Fruit fly (Drosophila melanogaster) whole organism, embryonic: ENCODE measurements around the gene CG46412.
A peak's percentile ranks its signal among the peaks of the same experiment; 100 is the strongest.

Source experiments
- Adf1 ChIP-seq: fragments of 200-800 bp; sonication (Bioruptor generic); IDR thresholded peaks from 2 replicates; pipeline ENCODE4 v1.3.6; 2022; ENCODE audit warnings: missing biosample characterization, missing genetic modification characterization
- B-H1 ChIP-seq: fragments of 200-800 bp; sonication (Bioruptor generic); IDR thresholded peaks from 3 replicates; pipeline ENCODE4 v1.3.6; 2022; ENCODE audit warnings: missing biosample characterization, missing genetic modification characterization
- CG10274 ChIP-seq: fragments of 200-800 bp; sonication (Bioruptor generic); optimal IDR thresholded peaks from 3 replicates; lab custom pipeline; 2017; ENCODE audit warnings: missing biosample characterization, mild to moderate bottlenecking, missing genetic modification characterization
- CG10543 ChIP-seq: fragments of 200-800 bp; sonication (Bioruptor generic); optimal IDR thresholded peaks from 3 replicates; lab custom pipeline; 2017; ENCODE audit warnings: missing biosample characterization, mild to moderate bottlenecking, missing genetic modification characterization, moderate library complexity
- CG11696 ChIP-seq: fragments of 200-800 bp; sonication (Bioruptor generic); IDR thresholded peaks from 2 replicates; pipeline ENCODE4 v1.3.6; 2022; ENCODE audit warnings: missing biosample characterization, missing genetic modification characterization
- CG12236 ChIP-seq: fragments of 200-800 bp; sonication (Bioruptor generic); optimal IDR thresholded peaks from 2 replicates; lab custom pipeline; 2016; ENCODE audit warnings: missing biosample characterization, missing genetic modification characterization
- CG13296 ChIP-seq: fragments of 200-800 bp; sonication (Bioruptor generic); optimal IDR thresholded peaks from 3 replicates; lab custom pipeline; 2018; ENCODE audit warnings: missing biosample characterization, mild to moderate bottlenecking, missing genetic modification characterization
- CG14441 ChIP-seq: fragments of 200-800 bp; sonication (Bioruptor generic); IDR thresholded peaks from 2 replicates; pipeline ENCODE4 v1.3.6; 2022; ENCODE audit warnings: missing biosample characterization, missing genetic modification characterization
- CG15011 ChIP-seq: fragments of 200-800 bp; sonication (Bioruptor generic); optimal IDR thresholded peaks from 3 replicates; lab custom pipeline; 2018; ENCODE audit warnings: missing biosample characterization, mild to moderate bottlenecking, missing genetic modification characterization
- CG2712 ChIP-seq: fragments of 200-800 bp; optimal IDR thresholded peaks from 3 replicates; lab custom pipeline; 2019; ENCODE audit warnings: missing biosample characterization, mild to moderate bottlenecking, missing genetic modification characterization, moderate library complexity
- CG31365 ChIP-seq: fragments of 200-800 bp; sonication (Bioruptor generic); optimal IDR thresholded peaks from 2 replicates; lab custom pipeline; 2018; ENCODE audit warnings: missing biosample characterization, mild to moderate bottlenecking, missing genetic modification characterization
- CG3281 ChIP-seq: fragments of 200-800 bp; sonication (Bioruptor generic); optimal IDR thresholded peaks from 3 replicates; lab custom pipeline; 2017; ENCODE audit warnings: missing biosample characterization, mild to moderate bottlenecking, missing genetic modification characterization
- CG33557 ChIP-seq: fragments of 200-800 bp; sonication (Bioruptor generic); optimal IDR thresholded peaks from 2 replicates; lab custom pipeline; 2019; ENCODE audit warnings: missing biosample characterization, mild to moderate bottlenecking, missing genetic modification characterization, moderate library complexity
- CG3726 ChIP-seq: fragments of 200-800 bp; sonication (Bioruptor generic); IDR thresholded peaks from 3 replicates; pipeline ENCODE4, ENCODE4 v1.3.6; 2022; ENCODE audit warnings: missing biosample characterization, missing genetic modification characterization
- CG3847 ChIP-seq: fragments of 200-800 bp; sonication (Bioruptor generic); IDR thresholded peaks from 2 replicates; pipeline ENCODE4 v1.3.6; 2022; ENCODE audit warnings: missing biosample characterization, missing genetic modification characterization
- CG4282 ChIP-seq: fragments of 200-800 bp; sonication (Bioruptor generic); optimal IDR thresholded peaks from 2 replicates; lab custom pipeline; 2016; ENCODE audit warnings: missing biosample characterization, missing genetic modification characterization
- CG4360 ChIP-seq: fragments of 200-800 bp; sonication (Bioruptor generic); IDR thresholded peaks from 2 replicates; pipeline ENCODE4 v1.3.6; 2022; ENCODE audit warnings: missing biosample characterization, missing genetic modification characterization
- CG6175 ChIP-seq: fragments of 200-800 bp; sonication (Bioruptor generic); IDR thresholded peaks from 3 replicates; pipeline ENCODE4 v1.3.6; 2022; ENCODE audit warnings: missing biosample characterization, missing genetic modification characterization
- CG8089 ChIP-seq: fragments of 200-800 bp; sonication (Bioruptor generic); optimal IDR thresholded peaks from 3 replicates; lab custom pipeline; 2016; ENCODE audit warnings: missing biosample characterization, missing genetic modification characterization
- CG9727 ChIP-seq: fragments of 200-800 bp; sonication (Bioruptor generic); optimal IDR thresholded peaks from 3 replicates; lab custom pipeline; 2017; ENCODE audit warnings: missing biosample characterization, mild to moderate bottlenecking, missing genetic modification characterization
- Dad ChIP-seq: fragments of 200-800 bp; sonication (Bioruptor generic); optimal IDR thresholded peaks from 3 replicates; lab custom pipeline; 2016; ENCODE audit warnings: missing biosample characterization, missing genetic modification characterization
- E2f2 ChIP-seq: fragments of 200-800 bp; sonication (Bioruptor generic); IDR thresholded peaks from 2 replicates; pipeline ENCODE4 v1.3.6; 2022; ENCODE audit warnings: missing biosample characterization, missing genetic modification characterization
- Eip74EF ChIP-seq, 2 experiments: fragments of 200-800 bp in 1 of 2; fragments of >200 bp in 1 of 2; sonication (Bioruptor generic) in 1 of 2; optimal IDR thresholded peaks; 2 replicates each; lab custom pipeline; 2017 to 2019; ENCODE audit warnings: missing biosample characterization in 2 of 2, missing genetic modification characterization in 2 of 2, mild to moderate bottlenecking in 1 of 2, moderate library complexity in 1 of 2
- Gug ChIP-seq: fragments of 200-800 bp; sonication (Bioruptor generic); IDR thresholded peaks from 4 replicates; pipeline ENCODE4 v1.3.6; 2022; ENCODE audit warnings: missing biosample characterization, missing genetic modification characterization
- HLH3B ChIP-seq: fragments of 200-800 bp; sonication (Bioruptor generic); IDR thresholded peaks from 2 replicates; pipeline ENCODE4 v1.3.6; 2022; ENCODE audit warnings: missing biosample characterization, missing genetic modification characterization
- HLH4C ChIP-seq: fragments of 200-800 bp; sonication (Bioruptor generic); IDR thresholded peaks from 3 replicates; pipeline ENCODE4 v1.3.6; 2022; ENCODE audit warnings: missing biosample characterization, missing genetic modification characterization; ENCODE audit not compliant: partially characterized antibody
- HLH54F ChIP-seq: fragments of 200-800 bp; sonication (Bioruptor generic); optimal IDR thresholded peaks from 3 replicates; lab custom pipeline; 2016; ENCODE audit warnings: missing biosample characterization, missing genetic modification characterization
- NFAT ChIP-seq: fragments of 200-800 bp; sonication (Bioruptor generic); IDR thresholded peaks from 2 replicates; pipeline ENCODE4 v1.3.6; 2022; ENCODE audit warnings: missing biosample characterization, missing genetic modification characterization
- Nf-YA ChIP-seq: fragments of 200-800 bp; sonication (Bioruptor generic); IDR thresholded peaks from 2 replicates; pipeline ENCODE4 v1.3.6; 2022; ENCODE audit warnings: missing biosample characterization, missing genetic modification characterization
- Nf-YB ChIP-seq: fragments of 200-800 bp; sonication (Bioruptor generic); optimal IDR thresholded peaks from 3 replicates; lab custom pipeline; 2019; ENCODE audit warnings: missing biosample characterization, mild to moderate bottlenecking, missing genetic modification characterization, moderate library complexity
- Nf-YC ChIP-seq: fragments of 200-800 bp; optimal IDR thresholded peaks from 3 replicates; lab custom pipeline; 2019; ENCODE audit warnings: missing biosample characterization, mild to moderate bottlenecking, missing genetic modification characterization, moderate library complexity
- bcd ChIP-seq: fragments of 200-800 bp; sonication (Bioruptor generic); optimal IDR thresholded peaks from 2 replicates; lab custom pipeline; 2017; ENCODE audit warnings: missing biosample characterization, mild to moderate bottlenecking, missing genetic modification characterization
- cg ChIP-seq: fragments of 200-800 bp; sonication (Bioruptor generic); optimal IDR thresholded peaks from 3 replicates; lab custom pipeline; 2019; ENCODE audit warnings: missing biosample characterization, mild to moderate bottlenecking, missing genetic modification characterization, moderate library complexity
- da ChIP-seq: fragments of 200-800 bp; sonication (Bioruptor generic); optimal IDR thresholded peaks from 2 replicates; lab custom pipeline; 2016; ENCODE audit warnings: missing biosample characterization, missing genetic modification characterization
- dm ChIP-seq: fragments of 200-800 bp; sonication (Bioruptor generic); optimal IDR thresholded peaks from 3 replicates; lab custom pipeline; 2016; ENCODE audit warnings: missing biosample characterization, missing genetic modification characterization
- dmrt11E ChIP-seq: fragments of 200-800 bp; sonication (Bioruptor generic); optimal IDR thresholded peaks from 3 replicates; lab custom pipeline; 2018; ENCODE audit warnings: missing biosample characterization, mild to moderate bottlenecking, missing genetic modification characterization, moderate library complexity
- eyg ChIP-seq: fragments of 200-800 bp; sonication (Bioruptor generic); optimal IDR thresholded peaks from 3 replicates; lab custom pipeline; 2016; ENCODE audit warnings: missing biosample characterization, missing genetic modification characterization
- fd96Cb ChIP-seq: fragments of 200-800 bp; sonication (Bioruptor generic); optimal IDR thresholded peaks from 2 replicates; lab custom pipeline; 2018; ENCODE audit warnings: missing biosample characterization, mild to moderate bottlenecking, missing genetic modification characterization, moderate library complexity
- grau ChIP-seq: fragments of 200-800 bp; optimal IDR thresholded peaks from 3 replicates; lab custom pipeline; 2019; ENCODE audit warnings: missing biosample characterization, mild to moderate bottlenecking, missing genetic modification characterization, moderate library complexity
- hkb ChIP-seq, 2 experiments: fragments of 200-800 bp in 1 of 2; fragments of >200 bp in 1 of 2; sonication (Bioruptor generic) in 1 of 2; IDR thresholded peaks in 1 of 2; optimal IDR thresholded peaks in 1 of 2; 2 replicates each; pipeline versions ENCODE4 v1.3.6 to Lab custom; 2017 to 2022; ENCODE audit warnings: missing biosample characterization in 1 of 2, missing genetic modification characterization in 1 of 2
- ind ChIP-seq: fragments of 200-800 bp; sonication (Bioruptor generic); optimal IDR thresholded peaks from 3 replicates; lab custom pipeline; 2016; ENCODE audit warnings: missing biosample characterization, missing genetic modification characterization
- kay ChIP-seq: fragments of 200-800 bp; sonication (Bioruptor generic); optimal IDR thresholded peaks from 2 replicates; lab custom pipeline; 2016; ENCODE audit warnings: missing biosample characterization, missing genetic modification characterization
- nau ChIP-seq: fragments of 200-800 bp; sonication (Bioruptor generic); optimal IDR thresholded peaks from 3 replicates; lab custom pipeline; 2017; ENCODE audit warnings: missing biosample characterization, mild to moderate bottlenecking, missing genetic modification characterization, missing genetic modification reagents
- pita ChIP-seq: fragments of 200-800 bp; sonication (Bioruptor generic); optimal IDR thresholded peaks from 2 replicates; lab custom pipeline; 2017; ENCODE audit warnings: missing biosample characterization, mild to moderate bottlenecking, missing genetic modification characterization
- pnt ChIP-seq: fragments of 200-800 bp; sonication (Bioruptor generic); optimal IDR thresholded peaks from 3 replicates; lab custom pipeline; 2016; ENCODE audit warnings: missing biosample characterization, missing genetic modification characterization
- row ChIP-seq: fragments of 200-800 bp; sonication (Bioruptor generic); IDR thresholded peaks from 3 replicates; pipeline ENCODE4 v1.3.6; 2022; ENCODE audit warnings: missing biosample characterization, missing genetic modification characterization
- sisA ChIP-seq: fragments of 200-800 bp; sonication (Bioruptor generic); IDR thresholded peaks from 2 replicates; pipeline ENCODE4 v1.3.6; 2022; ENCODE audit warnings: missing biosample characterization, missing genetic modification characterization
- so ChIP-seq: fragments of 200-800 bp; sonication (Bioruptor generic); IDR thresholded peaks from 3 replicates; pipeline ENCODE4 v1.3.6; 2022; ENCODE audit warnings: missing biosample characterization, missing genetic modification characterization
- sob ChIP-seq: fragments of 200-800 bp; sonication (Bioruptor generic); IDR thresholded peaks from 2 replicates; pipeline ENCODE4 v1.3.6; 2022; ENCODE audit warnings: missing biosample characterization, missing genetic modification characterization
- tll ChIP-seq, 2 experiments: fragments of 200-800 bp in 1 of 2; fragments of >200 bp in 1 of 2; sonication (Bioruptor generic) in 1 of 2; optimal IDR thresholded peaks; 2 replicates each; lab custom pipeline; 2017 to 2019; ENCODE audit warnings: missing biosample characterization in 2 of 2, missing genetic modification characterization in 2 of 2, mild to moderate bottlenecking in 1 of 2, moderate library complexity in 1 of 2
- zen ChIP-seq: fragments of 200-800 bp; sonication (Bioruptor generic); optimal IDR thresholded peaks from 3 replicates; lab custom pipeline; 2018; ENCODE audit warnings: missing biosample characterization, mild to moderate bottlenecking, missing genetic modification characterization, moderate library complexity

Gene CG46412

DNA sequence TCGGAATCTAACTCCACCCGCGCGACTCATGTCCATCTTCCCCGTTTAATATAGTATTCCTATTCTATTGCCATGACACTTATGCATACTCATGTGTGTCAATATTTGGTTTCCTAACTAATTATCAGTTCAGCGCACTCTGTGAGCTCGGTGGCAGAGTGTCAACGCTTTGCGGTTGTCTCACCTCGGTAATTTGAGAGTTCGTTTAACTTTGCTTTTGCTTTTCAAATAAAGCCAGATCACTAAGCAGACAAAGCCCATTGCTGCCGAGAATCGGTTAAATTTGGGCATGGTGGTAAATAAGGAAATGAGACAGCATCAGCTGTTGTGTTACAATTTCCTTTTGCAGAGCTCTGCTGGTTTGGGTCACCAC is 23.6 kb downstream of the CG46412 start (continued):
- no peak for TF ChIP-seq pita (GFP tag; lab: Kevin White, UChicago)
- no peak for TF ChIP-seq ind
- TF ChIP-seq CG14441 (GFP tag; lab: Robert Waterston, UW) = no peak
- TF ChIP-seq row = no peak
- TF ChIP-seq hkb (optimal IDR thresholded peaks at IDR 0.05; lab: Kevin White, UChicago) = no peak
- no peak for TF ChIP-seq hkb (GFP tag; IDR thresholded peaks at IDR 0.05; lab: Robert Waterston, UW)
- TF ChIP-seq CG10543 (GFP tag; lab: Kevin White, UChicago) = peak; percentile 10
- peak; percentile 51; the same call in 1 of the 3 replicates for TF ChIP-seq so (GFP tag; lab: Robert Waterston, UW)
- TF ChIP-seq sisA = no peak
- 0 out of 2 replicates have a peak, but pooled peaks have one; percentile 37 for TF ChIP-seq sob (GFP tag; lab: Robert Waterston, UW)
- TF ChIP-seq Dad (GFP tag; lab: Kevin White, UChicago) = no peak
- no peak for TF ChIP-seq CG10274
- TF ChIP-seq pnt (GFP tag; lab: Kevin White, UChicago) = no peak
- TF ChIP-seq CG12236 (GFP tag; lab: Kevin White, UChicago) = no peak
- TF ChIP-seq NFAT = no peak
- TF ChIP-seq CG31365 (tag; lab: Kevin White, UChicago) = no peak
- TF ChIP-seq B-H1 = no peak; the same call in 2 of the 3 replicates
- TF ChIP-seq tll (GFP tag; optimal IDR thresholded peaks at IDR 0.05; lab: Kevin White, UChicago) = no peak
- TF ChIP-seq nau = peak; percentile 64
- TF ChIP-seq CG2712 (tag; lab: Kevin White, UChicago) = peak; percentile 9
- TF ChIP-seq eyg = peak; percentile 64
- no peak for TF ChIP-seq bcd (GFP tag; lab: Kevin White, UChicago)
- no peak for TF ChIP-seq HLH3B (GFP tag; lab: Robert Waterston, UW)
- peak in 1 of 2 experiments; percentile 90 for TF ChIP-seq Eip74EF (GFP tag; optimal IDR thresholded peaks at IDR 0.05; lab: Kevin White, UChicago)
- TF ChIP-seq CG13296 (GFP tag; lab: Kevin White, UChicago) = peak; percentile 55
- peak; percentile 40 for TF ChIP-seq dmrt11E (tag; lab: Kevin White, UChicago)
- TF ChIP-seq CG6175 (GFP tag; lab: Robert Waterston, UW) = peak; percentile 9; the same call in 1 of the 3 replicates
- peak; percentile 15; the same call in 1 of the 2 replicates for TF ChIP-seq E2f2 (GFP tag; lab: Robert Waterston, UW)
- TF ChIP-seq zen (tag; lab: Kevin White, UChicago) = no peak
- TF ChIP-seq CG3847 (GFP tag; lab: Robert Waterston, UW) = no peak
- peak; percentile 28; the same call in 1 of the 2 replicates for TF ChIP-seq CG11696 (GFP tag; lab: Robert Waterston, UW)
- TF ChIP-seq Nf-YA (GFP tag; lab: Robert Waterston, UW) = no peak
- no peak for TF ChIP-seq da (GFP tag; lab: Kevin White, UChicago)
- no peak for TF ChIP-seq HLH4C
- peak; percentile 21 for TF ChIP-seq Nf-YC (tag; lab: Kevin White, UChicago)
- peak; percentile 36 for TF ChIP-seq CG3281 (GFP tag; lab: Kevin White, UChicago)
- no peak for TF ChIP-seq fd96Cb
- TF ChIP-seq Adf1 = no peak
- peak; percentile 13 for TF ChIP-seq CG15011 (GFP tag; lab: Kevin White, UChicago)
- TF ChIP-seq CG4282 = no peak
- TF ChIP-seq cg = no peak
- no peak for TF ChIP-seq Nf-YB (GFP tag; lab: Kevin White, UChicago)
- TF ChIP-seq HLH54F (GFP tag; lab: Kevin White, UChicago) = no peak
- peak; percentile 38 for TF ChIP-seq kay
- TF ChIP-seq grau (tag; lab: Kevin White, UChicago) = peak; percentile 1
- peak; percentile 26 for TF ChIP-seq CG9727
- TF ChIP-seq CG33557 (GFP tag; lab: Kevin White, UChicago) = peak; percentile 64
- no peak for TF ChIP-seq CG4360
- TF ChIP-seq CG3726 = no peak
- no peak for TF ChIP-seq Gug (GFP tag; lab: Robert Waterston, UW)
- no peak for TF ChIP-seq CG8089 (GFP tag; lab: Kevin White, UChicago)
- no peak for TF ChIP-seq dm (GFP tag; lab: Kevin White, UChicago)
